Worm (Caenorhabditis elegans) whole organism, L4 larva: Measurements from ENCODE around the gene tmed-1.

Source experiments
- F10B5.3 ChIP-seq: sonication (generic microtip); optimal IDR thresholded peaks from 2 replicates; lab custom pipeline; 2016; ENCODE audit warnings: mild to moderate bottlenecking, missing genetic modification characterization, missing compliant biosample characterization
- F26F4.8 ChIP-seq: fragments of 200-800 bp; sonication (Bioruptor generic); conservative IDR thresholded peaks from 2 replicates; pipeline ENCODE4 v1.3.6; 2022; ENCODE audit warnings: missing genetic modification characterization, missing compliant biosample characterization
- T20F7.1 ChIP-seq: fragments of 200-800 bp; sonication (Bioruptor generic); optimal IDR thresholded peaks from 2 replicates; lab custom pipeline; 2018; ENCODE audit warnings: mild to moderate bottlenecking, missing genetic modification characterization, missing compliant biosample characterization
- T26A8.4 ChIP-seq: fragments of 200-800 bp; sonication (Bioruptor generic); IDR thresholded peaks from 2 replicates; pipeline ENCODE4 v1.3.6; 2022; ENCODE audit warnings: missing genetic modification characterization, missing compliant biosample characterization
- Y105C5A.15 ChIP-seq: fragments of 200-800 bp; sonication (Bioruptor generic); IDR thresholded peaks from 2 replicates; pipeline ENCODE4 v1.3.6; 2022; ENCODE audit warnings: missing genetic modification characterization, missing compliant biosample characterization
- Y5F2A.4 ChIP-seq: fragments of 200-800 bp; sonication (Bioruptor generic); optimal IDR thresholded peaks from 2 replicates; lab custom pipeline; 2018; ENCODE audit warnings: mild to moderate bottlenecking, missing genetic modification characterization, missing compliant biosample characterization
- Y75B8A.6 ChIP-seq: fragments of 200-800 bp; sonication (Bioruptor generic); IDR thresholded peaks from 2 replicates; pipeline ENCODE4 v1.3.6; 2022; ENCODE audit warnings: missing genetic modification reagents, missing genetic modification characterization, missing compliant biosample characterization
- ZK546.5 ChIP-seq, 2 experiments: sonication (generic microtip); optimal IDR thresholded peaks; 2 replicates each; lab custom pipeline; 2017; ENCODE audit warnings: missing biosample characterization in 2 of 2, missing genetic modification characterization in 2 of 2
- aha-1 ChIP-seq: fragments of 150-350 bp; peaks from one replicate; lab custom pipeline; 2014; ENCODE audit warnings: missing biosample characterization, missing genetic modification characterization
- aly-2 ChIP-seq: sonication (generic microtip); optimal IDR thresholded peaks from 2 replicates; lab custom pipeline; 2018; ENCODE audit warnings: missing biosample characterization, missing genetic modification characterization
- ama-1 ChIP-seq: fragments of 150-350 bp; optimal IDR thresholded peaks from 2 replicates; lab custom pipeline; 2014; ENCODE audit warnings: inconsistent platforms, mixed read lengths
- ceh-20 ChIP-seq: fragments of 200-800 bp; sonication (Bioruptor generic); IDR thresholded peaks from 2 replicates; pipeline ENCODE4 v1.3.6; 2022; ENCODE audit warnings: missing genetic modification reagents, missing genetic modification characterization, missing compliant biosample characterization
- ceh-28 ChIP-seq: fragments of 150-350 bp; optimal IDR thresholded peaks from 2 replicates; lab custom pipeline; 2014; ENCODE audit warnings: missing biosample characterization, missing genetic modification reagents, missing genetic modification characterization
- ceh-32 ChIP-seq: sonication (generic microtip); optimal IDR thresholded peaks from 2 replicates; lab custom pipeline; 2016; ENCODE audit warnings: mild to moderate bottlenecking, missing genetic modification characterization, missing compliant biosample characterization; ENCODE audit not compliant: poor library complexity
- ceh-62 ChIP-seq: sonication (generic microtip); optimal IDR thresholded peaks from 2 replicates; lab custom pipeline; 2017; ENCODE audit warnings: missing biosample characterization, missing genetic modification characterization
- ceh-82 ChIP-seq: sonication (generic microtip); optimal IDR thresholded peaks from 2 replicates; lab custom pipeline; 2017; ENCODE audit warnings: missing biosample characterization, missing genetic modification characterization
- daf-16 ChIP-seq, 3 experiments: sonication (generic microtip); optimal IDR thresholded peaks; 2 replicates each; lab custom pipeline; 2016 to 2017; ENCODE audit warnings: missing genetic modification characterization in 3 of 3, missing genetic modification reagents in 3 of 3, mild to moderate bottlenecking in 2 of 3, missing compliant biosample characterization in 2 of 3, missing biosample characterization in 1 of 3, moderate library complexity in 1 of 3
- daf-19 ChIP-seq: fragments of 200-800 bp; sonication (Bioruptor generic); conservative IDR thresholded peaks from 2 replicates; pipeline ENCODE4 v1.3.6; 2022; ENCODE audit warnings: missing genetic modification characterization, missing compliant biosample characterization
- daf-8 ChIP-seq: fragments of 200-800 bp; sonication (Bioruptor generic); IDR thresholded peaks from 2 replicates; pipeline ENCODE4 v1.3.6; 2022; ENCODE audit warnings: missing genetic modification characterization, missing compliant biosample characterization
- dmd-8 ChIP-seq: fragments of 200-800 bp; sonication (Bioruptor generic); IDR thresholded peaks from 2 replicates; pipeline ENCODE4 v1.3.6; 2022; ENCODE audit warnings: missing genetic modification characterization, missing compliant biosample characterization
- dmd-9 ChIP-seq: fragments of 200-800 bp; sonication (Bioruptor generic); IDR thresholded peaks from 2 replicates; pipeline ENCODE4 v1.3.6; 2022; ENCODE audit warnings: missing genetic modification reagents, missing genetic modification characterization, missing compliant biosample characterization
- dve-1 ChIP-seq: sonication (generic microtip); optimal IDR thresholded peaks from 2 replicates; lab custom pipeline; 2017; ENCODE audit warnings: antibody characterized with exemption, mild to moderate bottlenecking, missing genetic modification characterization, missing compliant biosample characterization; ENCODE audit not compliant: insufficient read depth
- egl-43 ChIP-seq: fragments of 200-800 bp; sonication (Bioruptor generic); IDR thresholded peaks from 2 replicates; pipeline ENCODE4 v1.3.6; 2022; ENCODE audit warnings: missing genetic modification reagents, missing genetic modification characterization, missing compliant biosample characterization
- gei-8 ChIP-seq: fragments of 200-800 bp; sonication (Bioruptor generic); optimal IDR thresholded peaks from 2 replicates; lab custom pipeline; 2018; ENCODE audit warnings: mild to moderate bottlenecking, missing genetic modification characterization, missing compliant biosample characterization
- hif-1 ChIP-seq, 2 experiments: sonication (generic microtip); optimal IDR thresholded peaks; 2 replicates each; lab custom pipeline; 2016 to 2017; ENCODE audit warnings: missing compliant biosample characterization in 2 of 2, missing genetic modification characterization in 2 of 2, missing genetic modification reagents in 2 of 2, missing genotype in 2 of 2, mild to moderate bottlenecking in 1 of 2
- hlh-11 ChIP-seq: fragments of 200-800 bp; sonication (Bioruptor generic); optimal IDR thresholded peaks from 2 replicates; lab custom pipeline; 2018; ENCODE audit warnings: mild to moderate bottlenecking, missing genetic modification characterization, missing compliant biosample characterization
- hlh-30 ChIP-seq: sonication (generic microtip); optimal IDR thresholded peaks from 2 replicates; lab custom pipeline; 2017; ENCODE audit warnings: antibody characterized with exemption, mild to moderate bottlenecking, missing genetic modification characterization, missing compliant biosample characterization; ENCODE audit not compliant: insufficient read depth
- lin-13 ChIP-seq: fragments of 150-350 bp; optimal IDR thresholded peaks from 2 replicates; lab custom pipeline; 2014; ENCODE audit warnings: missing biosample characterization, missing genetic modification reagents, missing genetic modification characterization
- lir-3 ChIP-seq: sonication (generic microtip); optimal IDR thresholded peaks from 2 replicates; lab custom pipeline; 2016; ENCODE audit warnings: mild to moderate bottlenecking, missing genetic modification characterization, missing compliant biosample characterization
- madf-9 ChIP-seq: fragments of 200-800 bp; sonication (Bioruptor generic); conservative IDR thresholded peaks from 2 replicates; pipeline ENCODE4 v1.3.6; 2022; ENCODE audit warnings: missing genetic modification reagents, missing genetic modification characterization, missing compliant biosample characterization
- mdl-1 ChIP-seq, 2 experiments: fragments of 150-350 bp in 1 of 2; sonication (generic microtip) in 1 of 2; optimal IDR thresholded peaks; 2 replicates each; lab custom pipeline; 2014 to 2017; ENCODE audit warnings: missing biosample characterization in 2 of 2, missing genetic modification characterization in 2 of 2
- nhr-10 ChIP-seq: fragments of 150-350 bp; optimal IDR thresholded peaks from 2 replicates; lab custom pipeline; 2014; ENCODE audit warnings: missing biosample characterization, missing genetic modification characterization
- nhr-102 ChIP-seq: sonication (generic microtip); optimal IDR thresholded peaks from 2 replicates; lab custom pipeline; 2016; ENCODE audit warnings: mild to moderate bottlenecking, missing genetic modification characterization, moderate library complexity, missing compliant biosample characterization
- nhr-237 ChIP-seq: sonication (generic microtip); optimal IDR thresholded peaks from 2 replicates; lab custom pipeline; 2017; ENCODE audit warnings: missing biosample characterization, missing genetic modification characterization
- nhr-41 ChIP-seq: fragments of 200-800 bp; sonication (Bioruptor generic); IDR thresholded peaks from 2 replicates; pipeline ENCODE4 v1.3.6; 2022; ENCODE audit warnings: missing genetic modification reagents, missing genetic modification characterization, missing compliant biosample characterization
- nhr-77 ChIP-seq: fragments of 150-350 bp; optimal IDR thresholded peaks from 2 replicates; lab custom pipeline; 2014; ENCODE audit warnings: missing biosample characterization, missing genetic modification characterization
- pqm-1 ChIP-seq: sonication (generic microtip); optimal IDR thresholded peaks from 2 replicates; lab custom pipeline; 2017; ENCODE audit warnings: missing biosample characterization, missing genetic modification characterization
- rbr-2 ChIP-seq: sonication (generic microtip); optimal IDR thresholded peaks from 2 replicates; lab custom pipeline; 2016; ENCODE audit warnings: missing genotype, missing genetic modification characterization, missing compliant biosample characterization
- saeg-2 ChIP-seq: fragments of 200-800 bp; sonication (Bioruptor generic); IDR thresholded peaks from 2 replicates; pipeline ENCODE4 v1.3.6; 2022; ENCODE audit warnings: missing genetic modification reagents, missing genetic modification characterization, missing compliant biosample characterization
- set-16 ChIP-seq: fragments of 200-800 bp; sonication (Bioruptor generic); IDR thresholded peaks from 2 replicates; pipeline ENCODE4 v1.3.6; 2022; ENCODE audit warnings: missing genetic modification reagents, missing genetic modification characterization, missing compliant biosample characterization
- snpc-4 ChIP-seq: fragments of 150-350 bp; optimal IDR thresholded peaks from 2 replicates; lab custom pipeline; 2014; ENCODE audit warnings: missing biosample characterization, missing genetic modification characterization
- spr-1 ChIP-seq: sonication (generic microtip); optimal IDR thresholded peaks from 2 replicates; lab custom pipeline; 2016; ENCODE audit warnings: mild to moderate bottlenecking, missing genetic modification characterization, missing compliant biosample characterization
- unc-39 ChIP-seq: sonication (generic microtip); optimal IDR thresholded peaks from 2 replicates; lab custom pipeline; 2017; ENCODE audit warnings: missing biosample characterization, missing genetic modification characterization
- vab-7 ChIP-seq: fragments of 200-800 bp; sonication (Bioruptor generic); IDR thresholded peaks from 2 replicates; pipeline ENCODE4 v1.3.6; 2022; ENCODE audit warnings: missing genetic modification reagents, missing genetic modification characterization, missing compliant biosample characterization
- zfp-3 ChIP-seq: fragments of 200-800 bp; sonication (Bioruptor generic); conservative IDR thresholded peaks from 2 replicates; pipeline ENCODE4 v1.3.6; 2022; ENCODE audit warnings: missing genetic modification reagents, missing genetic modification characterization, missing compliant biosample characterization
- zip-11 ChIP-seq: fragments of 200-800 bp; sonication (Bioruptor generic); IDR thresholded peaks from 2 replicates; pipeline ENCODE4 v1.3.6; 2022; ENCODE audit warnings: missing genetic modification characterization, missing compliant biosample characterization

Gene tmed-1

DNA sequence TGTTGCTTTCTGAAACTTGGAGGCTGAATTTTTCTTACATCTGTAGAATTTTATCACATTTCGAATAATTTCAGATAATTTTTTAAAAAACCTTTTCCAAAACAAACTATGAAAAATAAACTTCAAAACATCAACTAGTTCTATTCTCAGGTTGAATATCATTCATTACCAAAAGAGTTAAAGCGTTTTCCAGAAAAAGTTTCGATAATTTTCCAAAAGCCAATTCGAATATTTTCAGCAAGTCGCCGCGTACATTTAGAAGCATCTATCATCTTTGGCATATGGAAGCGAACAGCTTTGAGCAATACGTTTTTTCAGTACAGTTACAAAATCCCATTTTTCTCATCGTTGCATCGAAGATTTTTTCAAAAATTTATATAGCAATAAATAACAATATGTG, 41.0 kb downstream of the tmed-1 start (continued):
- no peak for TF ChIP-seq zip-11
- TF ChIP-seq ZK546.5 (tag; optimal IDR thresholded peaks at IDR 0.05; lab: Kevin White, UChicago): no peak
- TF ChIP-seq ceh-28 (tag; lab: Kevin White, UChicago): no peak
- TF ChIP-seq T20F7.1 (GFP tag; lab: Kevin White, UChicago): peak; percentile 0
- no peak for TF ChIP-seq spr-1 (tag; lab: Kevin White, UChicago)
- no peak for TF ChIP-seq zfp-3
- TF ChIP-seq Y105C5A.15: 0 out of 2 replicates have a peak, but pooled peaks have one; percentile 38
- TF ChIP-seq rbr-2 (tag; lab: Kevin White, UChicago): peak; percentile 6
- no peak for TF ChIP-seq ceh-20 (GFP tag; lab: Robert Waterston, UW)
- no peak for TF ChIP-seq mdl-1 (tag; optimal IDR thresholded peaks at IDR 0.05; lab: Kevin White, UChicago)
- no peak for TF ChIP-seq hlh-11 (tag; lab: Kevin White, UChicago)
- no peak for TF ChIP-seq madf-9 (GFP tag; lab: Robert Waterston, UW)
- TF ChIP-seq ceh-62 (tag; lab: Kevin White, UChicago): no peak
- no peak for TF ChIP-seq gei-8 (GFP tag; lab: Kevin White, UChicago)

DNA sequence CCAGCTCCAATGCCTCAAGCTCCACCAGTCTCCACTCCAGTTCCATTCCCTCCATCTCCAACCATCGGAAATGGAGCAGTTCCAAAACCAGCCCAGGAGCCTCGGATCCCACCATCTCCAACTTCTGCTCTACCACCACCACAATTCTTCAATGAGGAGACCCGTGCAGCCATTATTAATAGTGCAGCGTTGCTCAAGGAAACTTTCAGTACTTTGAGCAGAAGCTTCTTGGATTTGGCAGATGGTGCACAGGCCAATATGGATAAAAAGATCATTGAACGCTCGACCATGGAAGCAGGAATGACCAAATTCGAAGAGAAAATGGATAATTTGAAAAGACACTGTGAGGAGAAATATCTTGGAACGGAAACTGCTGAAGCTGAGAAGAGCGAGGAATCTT, 42.5 kb downstream of the tmed-1 start:
- TF ChIP-seq Y75B8A.6 (GFP tag; lab: Robert Waterston, UW) (no peak), Y5F2A.4 (GFP tag; lab: Kevin White, UChicago) (peak; percentile 39), aha-1 (tag; lab: Kevin White, UChicago) (peak; percentile 94), vab-7 (GFP tag; lab: Robert Waterston, UW) (no peak), ceh-20 (GFP tag; lab: Robert Waterston, UW) (no peak), hif-1 (tag; optimal IDR thresholded peaks at IDR 0.05; lab: Kevin White, UChicago) (no peak), nhr-102 (tag; lab: Kevin White, UChicago) (peak; percentile 0), T26A8.4 (GFP tag; lab: Robert Waterston, UW) (no peak), saeg-2 (GFP tag; lab: Robert Waterston, UW) (no peak), nhr-77 (tag; lab: Kevin White, UChicago) (no peak), nhr-10 (tag; lab: Kevin White, UChicago) (no peak), ceh-32 (tag; lab: Kevin White, UChicago) (no peak), dve-1 (no peak), hlh-11 (tag; lab: Kevin White, UChicago) (no peak), lir-3 (tag; lab: Kevin White, UChicago) (no peak), aly-2 (tag; lab: Kevin White, UChicago) (no peak), pqm-1 (tag; lab: Kevin White, UChicago) (no peak), lin-13 (no peak), ama-1 (lab: Kevin White, UChicago) (no peak)

DNA sequence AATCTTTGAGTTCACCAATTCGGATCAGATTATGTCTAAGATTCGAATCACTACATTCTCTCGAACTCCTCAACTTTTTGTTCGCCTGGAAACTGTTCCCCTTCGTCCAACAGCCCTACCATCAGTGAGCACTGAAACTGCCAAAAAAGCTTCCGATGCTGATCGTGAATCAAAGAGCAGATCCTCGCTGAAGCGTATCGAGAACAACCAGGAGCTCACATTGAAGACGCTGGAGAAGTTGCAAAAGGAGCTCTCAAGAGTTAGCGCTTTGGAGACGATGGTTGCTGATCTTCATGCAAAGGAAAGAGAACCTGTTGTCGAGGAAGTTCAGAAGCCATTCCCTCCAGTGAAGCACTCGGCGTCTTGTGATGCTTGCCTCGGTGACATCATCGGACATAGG, 43.2 kb downstream of the tmed-1 start:
- TF ChIP-seq egl-43 (peak; percentile 34; the same call in 1 of the 2 replicates), lin-13 (no peak), aha-1 (tag; lab: Kevin White, UChicago) (peak; percentile 62), nhr-237 (tag; lab: Kevin White, UChicago) (no peak), daf-19 (no peak), dmd-9 (GFP tag; lab: Robert Waterston, UW) (no peak), set-16 (GFP tag; lab: Robert Waterston, UW) (peak; percentile 15)

DNA sequence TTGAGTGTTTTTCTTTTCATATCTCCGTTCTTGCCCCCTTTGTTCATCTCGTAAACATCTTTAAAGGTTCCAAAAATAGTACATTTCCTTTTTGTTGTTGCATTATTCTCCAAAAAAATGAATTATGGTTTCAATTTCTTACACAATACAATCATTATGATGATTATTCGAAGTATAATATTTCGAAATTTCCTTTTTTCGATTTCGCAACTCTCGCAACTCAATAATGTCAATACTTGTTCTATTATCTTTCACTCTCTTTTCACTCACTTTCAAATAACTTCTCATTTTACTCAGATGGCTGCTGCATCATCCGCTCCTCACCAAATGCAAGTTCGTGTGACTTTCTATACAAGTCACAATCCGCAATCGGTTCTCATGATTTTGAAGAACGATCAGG, 44.0 kb downstream of the tmed-1 start, which contains the start of gene sqst-1:
sqst-1 (plus strand) TSS at position 298 of the 400 bp plus-strand sequence.
- TF ChIP-seq Y5F2A.4 (GFP tag; lab: Kevin White, UChicago) (no peak), daf-16 (GFP tag; optimal IDR thresholded peaks at IDR 0.05; lab: Kevin White, UChicago) (no peak), daf-16 (tag; optimal IDR thresholded peaks at IDR 0.05; lab: Kevin White, UChicago) (peak; percentile 20), nhr-41 (GFP tag; lab: Robert Waterston, UW) (no peak), ceh-82 (tag; lab: Kevin White, UChicago) (no peak), dve-1 (peak; percentile 40), dmd-8 (GFP tag; lab: Robert Waterston, UW) (no peak), snpc-4 (no peak), hlh-30 (peak; percentile 36), F10B5.3 (tag; lab: Kevin White, UChicago) (no peak), nhr-77 (tag; lab: Kevin White, UChicago) (peak; percentile 32), F26F4.8 (GFP tag; lab: Robert Waterston, UW) (no peak), spr-1 (tag; lab: Kevin White, UChicago) (no peak), unc-39 (tag; lab: Kevin White, UChicago) (no peak), daf-8 (GFP tag; lab: Robert Waterston, UW) (no peak), ZK546.5 (tag; optimal IDR thresholded peaks at IDR 0.05; lab: Kevin White, UChicago) (no peak)
- TF ChIP-seq, all 104 proteins: peak for 4
